Worm (Caenorhabditis elegans) whole organism, L1 larva: ENCODE measurements around the gene C45B11.5.
A peak's percentile ranks its signal among the peaks of the same experiment; 100 is the strongest.

Experiments
- C16A3.4 ChIP-seq: fragments of 150-350 bp; optimal IDR thresholded peaks from 2 replicates; lab custom pipeline; 2014; ENCODE audit warnings: missing biosample characterization, missing genetic modification characterization
- elt-3 ChIP-seq, 6 experiments: fragments of 150-350 bp in 1 of 6; sonication (generic microtip); optimal IDR thresholded peaks; 2 replicates each; lab custom pipeline; 2017 to 2018; ENCODE audit warnings: missing biosample characterization in 6 of 6, missing genetic modification characterization in 6 of 6, inconsistent platforms in 1 of 6
- ets-5 ChIP-seq: fragments of 200-800 bp; sonication (Bioruptor generic); IDR thresholded peaks from 2 replicates; pipeline ENCODE4 v1.3.6; 2022; ENCODE audit warnings: missing genetic modification characterization, missing compliant biosample characterization
- nhr-28 ChIP-seq: fragments of 150-350 bp; optimal IDR thresholded peaks from 2 replicates; lab custom pipeline; 2014; ENCODE audit warnings: missing biosample characterization, missing genetic modification characterization
- nhr-76 ChIP-seq: sonication (generic microtip); optimal IDR thresholded peaks from 2 replicates; lab custom pipeline; 2017; ENCODE audit warnings: missing biosample characterization, missing genetic modification characterization
- skn-1 ChIP-seq: fragments of 150-350 bp; optimal IDR thresholded peaks from 2 replicates; lab custom pipeline; 2014; ENCODE audit warnings: missing biosample characterization, missing genetic modification characterization
- unc-98 ChIP-seq: fragments of 200-800 bp; sonication (Bioruptor generic); IDR thresholded peaks from 2 replicates; pipeline ENCODE4 v1.3.6; 2022; ENCODE audit warnings: missing genetic modification characterization, missing compliant biosample characterization

DNA sequence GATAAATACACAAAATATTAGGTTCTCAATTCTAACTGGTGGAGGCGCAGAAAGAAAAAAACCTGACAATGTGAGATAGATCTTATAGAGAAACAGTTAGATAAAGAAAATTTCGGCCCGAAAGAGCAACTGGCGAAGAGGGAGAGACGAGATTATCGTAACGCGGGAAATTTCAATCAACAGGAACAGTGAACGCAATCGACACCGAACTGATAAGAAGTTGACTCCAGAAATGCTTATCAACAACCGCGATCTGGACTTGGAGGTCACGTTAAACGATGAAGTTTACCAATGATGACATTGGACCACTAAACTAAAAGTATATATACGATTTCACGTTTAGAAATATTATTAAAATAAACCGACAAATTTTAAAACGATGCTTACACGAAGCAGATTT is 34.8 kb downstream of the C45B11.5 start:
- no peak for TF ChIP-seq C16A3.4 (tag; lab: Kevin White, UChicago)
- TF ChIP-seq skn-1 (tag; lab: Kevin White, UChicago), result no peak
- no peak for TF ChIP-seq nhr-76 (tag; lab: Kevin White, UChicago)
- no peak for TF ChIP-seq nhr-28 (tag; lab: Kevin White, UChicago)
- no peak for TF ChIP-seq ets-5 (GFP tag; lab: Robert Waterston, UW)
- no peak for TF ChIP-seq unc-98 (GFP tag; lab: Robert Waterston, UW)
- TF ChIP-seq elt-3 (tag; optimal IDR thresholded peaks at IDR 0.05; lab: Kevin White, UChicago), result peak in 1 of 6 experiments; percentile 21
